Worm (Caenorhabditis elegans): ENCODE results near the gene C54F6.6.
"Not testable (repeated sequence)": the region's sequence is repeated elsewhere in the genome, so short reads cannot be mapped to it uniquely, and the experiment has no call there.

Gene C54F6.6

ce11 chrV:7523392-7523791, at the start of gene C54F6.6:
TSS of gene C54F6.6 (plus strand) at chrV:7523692.
- no peak for TF ChIP-seq unc-62 (GFP tag; optimal IDR thresholded peaks at IDR 0.05)

ce11 chrV:7476766-7477165, 46.7 kb upstream of the C54F6.6 start, which contains the start of gene srh-125:
TSS of gene srh-125 (minus strand) at chrV:7476866.
- TF ChIP-seq unc-62 (GFP tag; optimal IDR thresholded peaks at IDR 0.05): no peak

DNA sequence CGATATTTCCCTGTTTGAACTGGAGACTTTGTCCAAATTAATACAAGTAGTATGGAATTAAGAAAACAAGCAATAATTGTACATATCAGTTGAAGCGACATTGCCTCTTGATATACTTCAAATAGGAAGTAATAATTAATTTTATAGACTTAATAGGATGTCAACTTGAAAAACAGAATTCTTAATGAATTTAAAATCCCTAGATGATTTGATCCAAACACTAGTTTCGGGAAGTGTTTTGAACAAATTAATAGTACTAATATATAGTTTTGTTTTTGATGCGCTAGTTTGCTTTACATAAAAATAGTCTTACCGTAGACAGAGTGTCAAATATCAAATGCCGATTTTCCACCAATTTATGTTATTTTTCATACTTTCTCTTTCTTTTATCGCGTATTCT, 45.1 kb upstream of the C54F6.6 start, which contains the start of gene str-190:
Gene str-190, minus strand, starts transcription at position 101 of the 400 bp plus-strand sequence.
- TF ChIP-seq unc-62 (GFP tag; optimal IDR thresholded peaks at IDR 0.05): no peak

DNA sequence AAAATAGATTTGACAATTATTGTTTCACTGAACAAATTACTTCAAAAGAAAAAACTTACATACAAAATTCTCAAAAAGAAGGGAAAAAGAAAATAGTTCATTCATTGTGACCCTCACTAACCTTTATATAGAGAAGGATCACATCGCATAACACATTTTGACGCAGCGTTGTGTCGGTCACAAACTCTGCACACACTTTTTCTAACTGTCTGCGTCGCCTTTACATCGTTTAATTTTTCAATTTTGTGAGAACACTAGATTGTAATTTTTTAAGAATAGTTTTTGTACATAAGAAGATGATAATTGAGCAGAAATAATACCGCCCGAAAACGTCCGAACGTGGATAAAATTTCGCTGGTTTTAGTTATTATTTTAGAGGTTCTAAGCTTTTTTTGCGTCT, 42.5 kb upstream of the C54F6.6 start, which contains the start of gene C18B10.6:
Gene C18B10.6, minus strand, starts transcription at position 101 of the 400 bp plus-strand sequence.
- TF ChIP-seq unc-62 (GFP tag; optimal IDR thresholded peaks at IDR 0.05): no peak

ce11 chrV:7485000-7485399, 38.5 kb upstream of the C54F6.6 start, which contains the start of gene srbc-8:
TSS of gene srbc-8 (minus strand) at chrV:7485100.
- TF ChIP-seq unc-62 (GFP tag; optimal IDR thresholded peaks at IDR 0.05): no peak

DNA sequence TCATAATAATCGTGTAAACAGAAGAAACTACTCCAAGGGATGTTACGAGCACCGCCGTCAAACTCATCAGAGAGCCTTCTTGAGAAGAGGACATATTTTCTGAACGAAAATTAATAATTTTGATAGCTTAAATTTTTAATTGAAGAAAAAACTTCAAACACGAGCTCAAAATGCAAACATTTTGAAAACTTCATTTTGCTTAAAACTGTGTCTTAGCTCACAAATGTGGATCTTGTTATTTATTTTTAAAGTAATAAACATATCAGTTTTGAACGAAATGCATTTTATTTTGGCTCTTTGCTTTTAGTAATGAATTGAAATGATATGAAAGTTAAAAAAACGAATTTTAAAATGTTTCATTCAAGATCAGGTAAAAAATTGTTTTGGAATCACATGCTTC, 36.0 kb upstream of the C54F6.6 start, which contains the start of gene srbc-7:
Gene srbc-7, minus strand, starts transcription at position 101 of the 400 bp plus-strand sequence.
- no peak for TF ChIP-seq unc-62 (GFP tag; optimal IDR thresholded peaks at IDR 0.05)

- TF ChIP-seq unc-62 (GFP tag; optimal IDR thresholded peaks at IDR 0.05): no peak
Measured at ce11 chrV:7490340-7490739, 33.2 kb upstream of the C54F6.6 start, which contains the start of gene srbc-9. TSS of gene srbc-9 (minus strand) at chrV:7490440.

DNA sequence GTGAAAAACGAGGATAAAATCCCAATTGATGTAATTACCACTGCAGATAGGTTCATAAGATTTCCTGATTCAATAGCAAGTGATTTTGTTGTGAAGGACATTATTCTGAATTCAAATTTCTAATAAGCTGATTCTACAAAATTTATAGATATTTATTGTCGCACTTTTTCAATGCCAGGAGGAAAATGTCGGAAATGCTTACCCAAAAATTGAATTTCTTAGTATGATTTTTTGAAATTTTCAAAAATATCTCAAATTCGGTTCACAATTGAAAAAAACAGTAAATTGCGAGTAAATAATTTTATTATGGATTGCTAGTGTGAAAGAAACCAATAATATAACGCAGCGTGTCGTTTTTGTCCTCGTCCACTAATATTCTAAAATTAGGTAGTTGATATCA, 30.6 kb upstream of the C54F6.6 start, which contains the start of gene srbc-10:
Gene srbc-10, minus strand, starts transcription at position 101 of the 400 bp plus-strand sequence.
- TF ChIP-seq unc-62 (GFP tag; optimal IDR thresholded peaks at IDR 0.05): no peak

DNA sequence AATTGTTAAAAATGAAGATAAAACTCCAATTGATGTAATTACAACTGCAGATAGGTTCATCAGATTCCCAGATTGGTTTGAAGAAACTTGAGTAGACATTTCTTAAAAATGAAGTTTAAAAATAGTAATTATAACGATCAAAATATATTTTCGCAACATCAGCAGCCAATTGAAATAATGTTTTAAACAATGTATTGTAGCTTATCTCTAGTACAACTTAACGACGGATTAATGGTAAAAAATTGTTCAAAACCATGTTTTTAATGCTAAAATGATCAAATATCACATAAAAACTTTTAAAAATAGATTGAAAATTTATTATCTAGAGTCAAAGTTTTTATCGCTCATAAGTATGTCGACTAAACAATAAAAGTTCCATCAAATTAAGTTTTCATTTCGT, 28.3 kb upstream of the C54F6.6 start, which contains the start of gene srbc-11:
Gene srbc-11, minus strand, starts transcription at position 101 of the 400 bp plus-strand sequence.
- no peak for TF ChIP-seq unc-62 (GFP tag; optimal IDR thresholded peaks at IDR 0.05)

- no peak for TF ChIP-seq unc-62 (GFP tag; optimal IDR thresholded peaks at IDR 0.05)
Measured at ce11 chrV:7497440-7497839, 26.1 kb upstream of the C54F6.6 start, which contains the start of gene srh-79. TSS of gene srh-79 (plus strand) at chrV:7497740.

- no peak for TF ChIP-seq unc-62 (GFP tag; optimal IDR thresholded peaks at IDR 0.05)
Measured at ce11 chrV:7501194-7501593, 22.3 kb upstream of the C54F6.6 start.

DNA sequence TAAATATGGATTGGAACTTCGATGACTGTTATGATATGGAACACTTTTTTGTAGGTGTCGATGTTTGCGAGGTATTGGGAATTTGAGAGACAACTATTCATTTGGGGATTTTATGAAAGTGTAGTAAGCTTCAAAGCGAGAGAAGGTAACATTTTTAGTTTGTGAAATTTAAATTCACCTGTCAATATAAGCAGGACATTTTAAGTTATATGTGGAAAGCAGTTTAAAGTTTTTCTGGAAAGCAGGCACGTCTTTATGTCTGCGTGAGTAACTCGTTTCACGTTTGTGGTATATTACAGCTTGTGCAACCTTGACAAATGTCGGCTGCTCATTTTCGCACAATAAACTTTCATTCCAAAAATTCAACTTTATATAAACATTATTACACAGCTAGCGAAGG, 19.2 kb upstream of the C54F6.6 start, which contains the start of gene srh-229:
Gene srh-229, minus strand, starts transcription at position 101 of the 400 bp plus-strand sequence.
- no peak for TF ChIP-seq unc-62 (GFP tag; optimal IDR thresholded peaks at IDR 0.05)

- TF ChIP-seq unc-62 (GFP tag; optimal IDR thresholded peaks at IDR 0.05): no peak
Measured at ce11 chrV:7506207-7506606, 17.3 kb upstream of the C54F6.6 start.

DNA sequence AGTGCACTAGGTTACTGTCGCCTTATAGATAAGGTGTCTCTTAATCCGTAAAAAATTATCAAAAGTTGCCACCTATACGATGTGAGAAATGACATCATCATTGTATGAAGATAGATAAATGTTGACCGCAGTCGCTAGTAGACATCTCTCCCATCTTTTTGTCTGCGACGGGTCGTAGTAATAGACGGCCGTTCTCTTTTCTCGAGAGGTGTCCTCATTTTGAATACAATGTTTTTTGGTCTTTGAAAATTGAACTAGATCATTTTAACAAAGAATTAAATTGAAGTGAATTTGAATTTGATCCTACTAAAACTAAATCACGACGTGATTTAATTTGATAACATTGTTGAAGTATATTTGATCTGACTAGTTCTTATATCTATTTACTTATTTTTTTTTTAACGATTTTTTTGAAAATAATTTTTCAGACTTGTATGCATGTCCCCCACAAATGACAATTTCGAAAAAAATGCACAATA, 14.9 kb upstream of the C54F6.6 start, which contains the start of the genes str-31 and nhr-172:
Gene str-31, minus strand, starts transcription at position 101 of the 479 bp plus-strand sequence.
Gene nhr-172, plus strand, starts transcription at position 429 of the 479 bp plus-strand sequence.
- no peak for TF ChIP-seq unc-62 (GFP tag; optimal IDR thresholded peaks at IDR 0.05)

DNA sequence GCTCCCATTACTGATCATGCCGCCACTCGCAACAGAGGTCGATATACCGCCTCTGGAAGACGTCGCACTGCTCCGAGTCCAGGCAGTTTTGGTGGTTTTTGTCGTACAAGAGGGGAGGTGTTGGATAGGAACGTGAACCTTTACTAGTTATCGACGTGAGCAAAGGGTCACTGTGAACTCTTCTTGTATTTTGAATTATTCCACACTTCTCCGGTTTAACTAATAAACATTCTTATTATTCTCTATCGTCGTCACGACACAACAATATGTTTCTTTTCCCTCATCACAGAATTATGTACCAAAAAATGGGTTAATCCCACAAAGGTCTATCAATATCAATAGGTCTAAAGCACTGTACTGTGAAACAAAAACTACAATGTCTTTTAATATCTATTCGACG, 12.0 kb upstream of the C54F6.6 start, which contains the start of gene nhr-171:
Gene nhr-171, plus strand, starts transcription at position 301 of the 400 bp plus-strand sequence.
- TF ChIP-seq unc-62 (GFP tag; optimal IDR thresholded peaks at IDR 0.05): not testable (repeated sequence)

DNA sequence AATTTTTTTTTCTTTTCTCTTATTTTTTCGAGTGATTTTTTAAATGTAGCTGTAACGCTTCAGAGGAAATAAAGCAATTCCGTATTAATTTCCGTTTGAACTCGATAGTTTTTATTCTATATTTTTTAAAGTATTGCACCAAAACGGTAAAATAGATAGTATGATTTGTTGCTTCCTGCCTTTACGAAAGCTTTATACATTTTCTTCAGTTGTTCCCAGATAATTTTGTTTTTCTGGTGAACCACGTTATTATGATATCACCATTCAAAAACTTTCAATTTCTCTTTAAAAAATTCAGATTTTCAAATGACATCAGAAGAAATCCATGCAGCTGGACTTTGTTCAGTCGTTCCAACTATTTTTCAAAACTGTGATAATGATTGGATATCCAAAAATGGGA, 8.6 kb upstream of the C54F6.6 start, which contains the start of gene srb-18:
Gene srb-18, plus strand, starts transcription at position 301 of the 400 bp plus-strand sequence.
- TF ChIP-seq unc-62 (GFP tag; optimal IDR thresholded peaks at IDR 0.05): no peak

ce11 chrV:7520077-7520476, 3.4 kb upstream of the C54F6.6 start, which contains the start of gene srb-19:
TSS of gene srb-19 (minus strand) at chrV:7520177.
- TF ChIP-seq unc-62 (GFP tag; optimal IDR thresholded peaks at IDR 0.05): no peak

All from whole organism, dauer.